1 fruit fly cellular context compared by ENCODE assay signal in genomic region chrX:3328980-3329379, dm6.
A peak's percentile ranks its signal among the peaks of the same experiment; 100 is the strongest.
TF ChIP-seq lines count a peak whose summit lies in the region.

No protein-coding gene starts in this region.

TF ChIP-seq in whole organism, embryonic, 481 proteins besides CTCF, POLR2A, EP300 and RAD21 (continued from another document and continues in another):
- no peak for TF ChIP-seq CG13123 (GFP tag; optimal IDR thresholded peaks at IDR 0.05; lab: Kevin White, UChicago)
- TF ChIP-seq CG6254 (GFP tag; optimal IDR thresholded peaks at IDR 0.05; lab: Kevin White, UChicago) = peak; percentile 45
- TF ChIP-seq CG17612 (GFP tag; IDR thresholded peaks at IDR 0.05; lab: Robert Waterston, UW) = peak; percentile 58; the same call in 1 of the 2 replicates
- no peak for TF ChIP-seq YL-1 (GFP tag; optimal IDR thresholded peaks at IDR 0.05; lab: Kevin White, UChicago)
- TF ChIP-seq dmrt11E (tag; optimal IDR thresholded peaks at IDR 0.05; lab: Kevin White, UChicago) = no peak
- TF ChIP-seq fd3F (GFP tag; optimal IDR thresholded peaks at IDR 0.05; lab: Kevin White, UChicago) = peak; percentile 57
- TF ChIP-seq sob (GFP tag; IDR thresholded peaks at IDR 0.05; lab: Robert Waterston, UW) = peak; percentile 81
- TF ChIP-seq tx (GFP tag; optimal IDR thresholded peaks at IDR 0.05; lab: Kevin White, UChicago) = peak; percentile 39
- TF ChIP-seq Vsx1 (GFP tag; optimal IDR thresholded peaks at IDR 0.05; lab: Kevin White, UChicago) = peak; percentile 42
- no peak for TF ChIP-seq CG2202 (tag; optimal IDR thresholded peaks at IDR 0.05; lab: Kevin White, UChicago)
- peak; percentile 94 for TF ChIP-seq Ets65A (GFP tag; lab: Kevin White, UChicago)
- TF ChIP-seq eyg (GFP tag; optimal IDR thresholded peaks at IDR 0.05; lab: Kevin White, UChicago) = peak; percentile 62
- no peak for TF ChIP-seq kni (GFP tag; optimal IDR thresholded peaks at IDR 0.05; lab: Kevin White, UChicago)
- TF ChIP-seq NfI (GFP tag; optimal IDR thresholded peaks at IDR 0.05; lab: Kevin White, UChicago) = peak; percentile 86
- TF ChIP-seq bigmax (GFP tag; optimal IDR thresholded peaks at IDR 0.05; lab: Kevin White, UChicago) = no peak
- no peak for TF ChIP-seq twi (tag; optimal IDR thresholded peaks at IDR 0.05; lab: Kevin White, UChicago)
- TF ChIP-seq hkb (optimal IDR thresholded peaks at IDR 0.05; lab: Kevin White, UChicago) = no peak
- peak; percentile 89 for TF ChIP-seq hkb (GFP tag; IDR thresholded peaks at IDR 0.05; lab: Robert Waterston, UW)
- no peak; the same call in 1 of the 2 replicates for TF ChIP-seq CG8765 (GFP tag; IDR thresholded peaks at IDR 0.05; lab: Robert Waterston, UW)
- peak; percentile 16; the same call in 1 of the 2 replicates for TF ChIP-seq sim (GFP tag; IDR thresholded peaks at IDR 0.05; lab: Robert Waterston, UW)
- TF ChIP-seq dati (GFP tag; IDR thresholded peaks at IDR 0.05; lab: Robert Waterston, UW) = peak; percentile 66
- TF ChIP-seq pb (GFP tag; optimal IDR thresholded peaks at IDR 0.05; lab: Kevin White, UChicago) = peak; percentile 49
- peak; percentile 23 for TF ChIP-seq Max (GFP tag; optimal IDR thresholded peaks at IDR 0.05; lab: Kevin White, UChicago)
- TF ChIP-seq cas (GFP tag; IDR thresholded peaks at IDR 0.05; lab: Robert Waterston, UW) = 0 out of 2 replicates have a peak, but pooled peaks have one; percentile 56
- peak; percentile 86; the same call in 2 of the 3 replicates for TF ChIP-seq otp (GFP tag; IDR thresholded peaks at IDR 0.05; lab: Robert Waterston, UW)
- peak; percentile 76 for TF ChIP-seq schlank (tag; optimal IDR thresholded peaks at IDR 0.05; lab: Kevin White, UChicago)
- TF ChIP-seq ssp (GFP tag; IDR thresholded peaks at IDR 0.05; lab: Robert Waterston, UW) = peak; percentile 48
- TF ChIP-seq her (GFP tag; optimal IDR thresholded peaks at IDR 0.05; lab: Kevin White, UChicago) = peak; percentile 69
- peak; percentile 64 for TF ChIP-seq CG1233 (GFP tag; optimal IDR thresholded peaks at IDR 0.05; lab: Kevin White, UChicago)
- TF ChIP-seq gsb-n (tag; optimal IDR thresholded peaks at IDR 0.05; lab: Kevin White, UChicago) = no peak
- peak in 1 of 2 experiments; percentile 80 for TF ChIP-seq eve (GFP tag; optimal IDR thresholded peaks at IDR 0.05; lab: Kevin White, UChicago)
- TF ChIP-seq Sin3A (optimal IDR thresholded peaks at IDR 0.05; lab: Kevin White, UChicago) = no peak
- TF ChIP-seq vnd (GFP tag; IDR thresholded peaks at IDR 0.05; lab: Robert Waterston, UW; ENCODE audit: partially characterized antibody) = no peak
- TF ChIP-seq E2f2 (GFP tag; IDR thresholded peaks at IDR 0.05; lab: Robert Waterston, UW) = peak; percentile 57
- peak; percentile 39; the same call in 1 of the 2 replicates for TF ChIP-seq klu (GFP tag; IDR thresholded peaks at IDR 0.05; lab: Robert Waterston, UW)
- no peak for TF ChIP-seq Lpt (GFP tag; optimal IDR thresholded peaks at IDR 0.05; lab: Kevin White, UChicago)
- no peak for TF ChIP-seq ab (GFP tag; optimal IDR thresholded peaks at IDR 0.05; lab: Kevin White, UChicago)
- TF ChIP-seq Aef1 (GFP tag; IDR thresholded peaks at IDR 0.05; lab: Robert Waterston, UW) = peak; percentile 57
- peak; percentile 94 for TF ChIP-seq sens (GFP tag; lab: Kevin White, UChicago)
- TF ChIP-seq crol (GFP tag; IDR thresholded peaks at IDR 0.05; lab: Robert Waterston, UW) = no peak
- TF ChIP-seq CG3847 (GFP tag; IDR thresholded peaks at IDR 0.05; lab: Robert Waterston, UW) = peak; percentile 58
- TF ChIP-seq CG14710 (tag; optimal IDR thresholded peaks at IDR 0.05; lab: Kevin White, UChicago) = no peak
- TF ChIP-seq Mrtf (GFP tag; IDR thresholded peaks at IDR 0.05; lab: Robert Waterston, UW) = peak; percentile 87
- peak; percentile 76 for TF ChIP-seq CG30403 (GFP tag; optimal IDR thresholded peaks at IDR 0.05; lab: Kevin White, UChicago)
- no peak for TF ChIP-seq CG7963 (GFP tag; IDR thresholded peaks at IDR 0.05; lab: Robert Waterston, UW; ENCODE audit: partially characterized antibody)
- no peak; the same call in 1 of the 2 replicates for TF ChIP-seq peb (GFP tag; IDR thresholded peaks at IDR 0.05; lab: Robert Waterston, UW)
- TF ChIP-seq B-H1 (GFP tag; IDR thresholded peaks at IDR 0.05; lab: Robert Waterston, UW) = peak; percentile 70
- TF ChIP-seq nom (GFP tag; optimal IDR thresholded peaks at IDR 0.05; lab: Kevin White, UChicago) = peak; percentile 57
- TF ChIP-seq ham (GFP tag; IDR thresholded peaks at IDR 0.05; lab: Robert Waterston, UW) = no peak
- no peak for TF ChIP-seq gt (GFP tag; IDR thresholded peaks at IDR 0.05; lab: Robert Waterston, UW)
- peak; percentile 58 for TF ChIP-seq CG2712 (tag; optimal IDR thresholded peaks at IDR 0.05; lab: Kevin White, UChicago)
- peak; percentile 54; the same call in 1 of the 3 replicates for TF ChIP-seq CG6175 (GFP tag; IDR thresholded peaks at IDR 0.05; lab: Robert Waterston, UW)
- no peak for TF ChIP-seq Deaf1 (tag; optimal IDR thresholded peaks at IDR 0.05; lab: Kevin White, UChicago)
- no peak for TF ChIP-seq h (optimal IDR thresholded peaks at IDR 0.05; lab: Kevin White, UChicago)
- peak; percentile 75 for TF ChIP-seq CG15514 (GFP tag; optimal IDR thresholded peaks at IDR 0.05; lab: Kevin White, UChicago)
- TF ChIP-seq CG32767 (GFP tag; IDR thresholded peaks at IDR 0.05; lab: Robert Waterston, UW) = no peak; the same call in 1 of the 2 replicates
- TF ChIP-seq Nf-YC (tag; optimal IDR thresholded peaks at IDR 0.05; lab: Kevin White, UChicago) = peak; percentile 56
- no peak for TF ChIP-seq CG17186 (GFP tag; optimal IDR thresholded peaks at IDR 0.05; lab: Kevin White, UChicago)
- peak; percentile 63 for TF ChIP-seq CG10274 (GFP tag; optimal IDR thresholded peaks at IDR 0.05; lab: Kevin White, UChicago)
- TF ChIP-seq CG10543 (GFP tag; optimal IDR thresholded peaks at IDR 0.05; lab: Kevin White, UChicago) = peak; percentile 87
- TF ChIP-seq Gsc (GFP tag; IDR thresholded peaks at IDR 0.05; lab: Robert Waterston, UW) = no peak
- TF ChIP-seq CG1602 (GFP tag; optimal IDR thresholded peaks at IDR 0.05; lab: Kevin White, UChicago) = no peak
- TF ChIP-seq lab (GFP tag; optimal IDR thresholded peaks at IDR 0.05; lab: Kevin White, UChicago) = peak; percentile 91
- TF ChIP-seq Pdp1 (GFP tag; optimal IDR thresholded peaks at IDR 0.05; lab: Kevin White, UChicago) = peak; percentile 61 to 63
- peak; percentile 58 for TF ChIP-seq maf-S (GFP tag; optimal IDR thresholded peaks at IDR 0.05; lab: Kevin White, UChicago)
- TF ChIP-seq CG12744 (GFP tag; optimal IDR thresholded peaks at IDR 0.05; lab: Kevin White, UChicago) = peak; percentile 41
- TF ChIP-seq bsh (GFP tag; optimal IDR thresholded peaks at IDR 0.05; lab: Kevin White, UChicago) = peak in 1 of 2 experiments; percentile 52
- peak; percentile 46; the same call in 1 of the 2 replicates for TF ChIP-seq Adf1 (GFP tag; IDR thresholded peaks at IDR 0.05; lab: Robert Waterston, UW)
- TF ChIP-seq CG17385 (GFP tag; optimal IDR thresholded peaks at IDR 0.05; lab: Kevin White, UChicago) = peak; percentile 74
- 0 out of 2 replicates have a peak, but pooled peaks have one; percentile 18 for TF ChIP-seq aop (GFP tag; IDR thresholded peaks at IDR 0.05; lab: Robert Waterston, UW)
- peak; percentile 63 for TF ChIP-seq CG5180 (GFP tag; optimal IDR thresholded peaks at IDR 0.05; lab: Kevin White, UChicago)
- TF ChIP-seq emc (GFP tag; optimal IDR thresholded peaks at IDR 0.05; lab: Kevin White, UChicago) = peak; percentile 55
- peak; percentile 23 for TF ChIP-seq wek (GFP tag; optimal IDR thresholded peaks at IDR 0.05; lab: Kevin White, UChicago)
- TF ChIP-seq bowl (GFP tag; IDR thresholded peaks at IDR 0.05; lab: Robert Waterston, UW) = peak; percentile 69; the same call in 1 of the 2 replicates
- TF ChIP-seq Dip2 (GFP tag; IDR thresholded peaks at IDR 0.05; lab: Robert Waterston, UW) = peak; percentile 33; the same call in 1 of the 2 replicates
- peak; percentile 58 for TF ChIP-seq Oaz (GFP tag; IDR thresholded peaks at IDR 0.05; lab: Robert Waterston, UW)
- peak; percentile 26 for TF ChIP-seq CG4820 (GFP tag; optimal IDR thresholded peaks at IDR 0.05; lab: Kevin White, UChicago)
- peak; percentile 43 for TF ChIP-seq crc (GFP tag; optimal IDR thresholded peaks at IDR 0.05; lab: Kevin White, UChicago)
- no peak for TF ChIP-seq grn (GFP tag; optimal IDR thresholded peaks at IDR 0.05; lab: Kevin White, UChicago)
- peak; percentile 73 for TF ChIP-seq cwo (GFP tag; optimal IDR thresholded peaks at IDR 0.05; lab: Kevin White, UChicago)
- peak; percentile 48 for TF ChIP-seq CG12155 (GFP tag; optimal IDR thresholded peaks at IDR 0.05; lab: Kevin White, UChicago)
- TF ChIP-seq gcm2 (GFP tag; optimal IDR thresholded peaks at IDR 0.05; lab: Kevin White, UChicago) = peak; percentile 27
- TF ChIP-seq CG9215 (GFP tag; IDR thresholded peaks at IDR 0.05; lab: Robert Waterston, UW) = peak; percentile 58
- peak; percentile 42; the same call in 1 of the 2 replicates for TF ChIP-seq CG10321 (GFP tag; IDR thresholded peaks at IDR 0.05; lab: Robert Waterston, UW)
- peak; percentile 57 for TF ChIP-seq jumu (GFP tag; optimal IDR thresholded peaks at IDR 0.05; lab: Kevin White, UChicago)
- no peak for TF ChIP-seq trem (tag; optimal IDR thresholded peaks at IDR 0.05; lab: Kevin White, UChicago)
- TF ChIP-seq Dip3 (GFP tag; optimal IDR thresholded peaks at IDR 0.05; lab: Kevin White, UChicago) = peak; percentile 59
- peak; percentile 77 for TF ChIP-seq CG11504 (tag; optimal IDR thresholded peaks at IDR 0.05; lab: Kevin White, UChicago)
- peak; percentile 84 for TF ChIP-seq Meics (GFP tag; optimal IDR thresholded peaks at IDR 0.05; lab: Kevin White, UChicago)
- peak; percentile 25 for TF ChIP-seq CG3163 (GFP tag; optimal IDR thresholded peaks at IDR 0.05; lab: Kevin White, UChicago)
- TF ChIP-seq btn (GFP tag; optimal IDR thresholded peaks at IDR 0.05; lab: Kevin White, UChicago) = no peak
- no peak for TF ChIP-seq dm (GFP tag; optimal IDR thresholded peaks at IDR 0.05; lab: Kevin White, UChicago)
- peak; percentile 52 for TF ChIP-seq nmo (GFP tag; optimal IDR thresholded peaks at IDR 0.05; lab: Kevin White, UChicago)
- TF ChIP-seq CG11695 (GFP tag; IDR thresholded peaks at IDR 0.05; lab: Robert Waterston, UW) = peak; percentile 81
- TF ChIP-seq HLHmδ (GFP tag; optimal IDR thresholded peaks at IDR 0.05; lab: Kevin White, UChicago) = no peak
- peak; percentile 52 for TF ChIP-seq sisA (GFP tag; IDR thresholded peaks at IDR 0.05; lab: Robert Waterston, UW)
- TF ChIP-seq CG4404 (GFP tag; IDR thresholded peaks at IDR 0.05; lab: Robert Waterston, UW) = peak; percentile 51
- peak; percentile 61; the same call in 2 of the 4 replicates for TF ChIP-seq Gug (GFP tag; IDR thresholded peaks at IDR 0.05; lab: Robert Waterston, UW)
- no peak for TF ChIP-seq tll (GFP tag; optimal IDR thresholded peaks at IDR 0.05; lab: Kevin White, UChicago)
- TF ChIP-seq cato (GFP tag; optimal IDR thresholded peaks at IDR 0.05; lab: Kevin White, UChicago; ENCODE audit: borderline replicate concordance) = peak; percentile 29
- TF ChIP-seq CG8924 (tag; optimal IDR thresholded peaks at IDR 0.05; lab: Kevin White, UChicago) = no peak
- peak; percentile 17 for TF ChIP-seq p53 (GFP tag; optimal IDR thresholded peaks at IDR 0.05; lab: Kevin White, UChicago)
- TF ChIP-seq Hey (tag; optimal IDR thresholded peaks at IDR 0.05; lab: Kevin White, UChicago) = peak; percentile 1
- TF ChIP-seq ara (GFP tag; IDR thresholded peaks at IDR 0.05; lab: Robert Waterston, UW) = peak; percentile 69; the same call in 1 of the 2 replicates
- no peak for TF ChIP-seq Trl (optimal IDR thresholded peaks at IDR 0.05; lab: Kevin White, UChicago)
- peak; percentile 61 for TF ChIP-seq Trl (GFP tag; optimal IDR thresholded peaks at IDR 0.05; lab: Kevin White, UChicago)
- TF ChIP-seq corto (GFP tag; optimal IDR thresholded peaks at IDR 0.05; lab: Kevin White, UChicago) = no peak
- peak; percentile 79 for TF ChIP-seq unpg (GFP tag; optimal IDR thresholded peaks at IDR 0.05; lab: Kevin White, UChicago)
- peak; percentile 71 for TF ChIP-seq CG17328 (GFP tag; IDR thresholded peaks at IDR 0.05; lab: Robert Waterston, UW)
- peak; percentile 87 for TF ChIP-seq dysf (GFP tag; IDR thresholded peaks at IDR 0.05; lab: Robert Waterston, UW)
- TF ChIP-seq NK7.1 (GFP tag; optimal IDR thresholded peaks at IDR 0.05; lab: Kevin White, UChicago) = peak; percentile 41
- peak; percentile 47 for TF ChIP-seq CG8944 (GFP tag; optimal IDR thresholded peaks at IDR 0.05; lab: Kevin White, UChicago)
- peak; percentile 0 for TF ChIP-seq abd-A (tag; optimal IDR thresholded peaks at IDR 0.05; lab: Kevin White, UChicago)
- TF ChIP-seq run (tag; optimal IDR thresholded peaks at IDR 0.05; lab: Kevin White, UChicago) = peak; percentile 61
- peak; percentile 84 for TF ChIP-seq PHDP (tag; optimal IDR thresholded peaks at IDR 0.05; lab: Kevin White, UChicago)
- peak; percentile 64 for TF ChIP-seq CG34376 (GFP tag; optimal IDR thresholded peaks at IDR 0.05; lab: Kevin White, UChicago)
- peak; percentile 74; the same call in 2 of the 3 replicates for TF ChIP-seq tgo (GFP tag; IDR thresholded peaks at IDR 0.05; lab: Robert Waterston, UW)
- peak; percentile 63 for TF ChIP-seq BtbVII (GFP tag; optimal IDR thresholded peaks at IDR 0.05; lab: Kevin White, UChicago)
- peak; percentile 7 for TF ChIP-seq CG12236 (GFP tag; optimal IDR thresholded peaks at IDR 0.05; lab: Kevin White, UChicago)
- peak; percentile 69 for TF ChIP-seq CG11247 (GFP tag; IDR thresholded peaks at IDR 0.05; lab: Robert Waterston, UW)
- no peak for TF ChIP-seq vfl (GFP tag; optimal IDR thresholded peaks at IDR 0.05; lab: Kevin White, UChicago)
- peak; percentile 14 for TF ChIP-seq Atf3 (GFP tag; optimal IDR thresholded peaks at IDR 0.05; lab: Kevin White, UChicago)
- peak; percentile 76 for TF ChIP-seq CG5953 (GFP tag; IDR thresholded peaks at IDR 0.05; lab: Robert Waterston, UW)
- TF ChIP-seq kay (GFP tag; optimal IDR thresholded peaks at IDR 0.05; lab: Kevin White, UChicago) = peak; percentile 15
- TF ChIP-seq jigr1 (GFP tag; IDR thresholded peaks at IDR 0.05; lab: Robert Waterston, UW) = no peak
- TF ChIP-seq mld (GFP tag; IDR thresholded peaks at IDR 0.05; lab: Robert Waterston, UW; ENCODE audit: partially characterized antibody) = no peak
- TF ChIP-seq fru (optimal IDR thresholded peaks at IDR 0.05; lab: Kevin White, UChicago) = no peak
- no peak for TF ChIP-seq sc (optimal IDR thresholded peaks at IDR 0.05; lab: Kevin White, UChicago)
- no peak for TF ChIP-seq sc (GFP tag; optimal IDR thresholded peaks at IDR 0.05; lab: Kevin White, UChicago)
- peak; percentile 79 for TF ChIP-seq seq (GFP tag; IDR thresholded peaks at IDR 0.05; lab: Robert Waterston, UW)
- peak; percentile 74 for TF ChIP-seq CG6854 (GFP tag; optimal IDR thresholded peaks at IDR 0.05; lab: Kevin White, UChicago)
- TF ChIP-seq dmrt99B (tag; optimal IDR thresholded peaks at IDR 0.05; lab: Kevin White, UChicago) = peak; percentile 78
